Worm (Caenorhabditis elegans) whole organism, L4/young adult: Measurements from ENCODE around the gene ZK563.7.

ENCODE experiments used
- W03F9.2 ChIP-seq: fragments of 150-350 bp; optimal IDR thresholded peaks from 2 replicates; lab custom pipeline; 2014; ENCODE audit warnings: missing biosample characterization, missing genetic modification characterization
- dao-5 ChIP-seq: sonication (generic microtip); optimal IDR thresholded peaks from 2 replicates; lab custom pipeline; 2016; ENCODE audit warnings: missing genotype, missing genetic modification characterization, moderate library complexity, missing compliant biosample characterization
- him-1 ChIP-seq: sonication (generic microtip); optimal IDR thresholded peaks from 2 replicates; lab custom pipeline; 2016; ENCODE audit warnings: missing genotype, missing genetic modification reagents, missing genetic modification characterization, missing compliant biosample characterization

ce11 chrX:3424516-3424915 lies 44.2 kb downstream of the ZK563.7 start, which contains the start of gene ZK813.6:
- no peak for TF ChIP-seq dao-5 (tag; lab: Kevin White, UChicago)
- TF ChIP-seq him-1, result no peak
- no peak for TF ChIP-seq W03F9.2 (tag; lab: Kevin White, UChicago)
